Fruit fly (Drosophila melanogaster) whole organism, embryonic: ENCODE results near the gene Pak.
A peak's percentile ranks its signal among the peaks of the same experiment; 100 is the strongest.

Experiments used
- B-H1 ChIP-seq: fragments of 200-800 bp; sonication (Bioruptor generic); IDR thresholded peaks from 3 replicates; pipeline ENCODE4 v1.3.6; 2022; ENCODE audit warnings: missing biosample characterization, missing genetic modification characterization
- CG10147 ChIP-seq: fragments of 200-800 bp; sonication (Bioruptor generic); optimal IDR thresholded peaks from 2 replicates; lab custom pipeline; 2019; ENCODE audit warnings: missing biosample characterization, mild to moderate bottlenecking, missing genetic modification characterization, moderate library complexity
- CG1024 ChIP-seq: fragments of 200-800 bp; sonication (Bioruptor generic); IDR thresholded peaks from 2 replicates; pipeline ENCODE4 v1.3.6; 2022; ENCODE audit warnings: missing biosample characterization, missing genetic modification characterization
- CG11085 ChIP-seq: fragments of 200-800 bp; sonication (Bioruptor generic); IDR thresholded peaks from 2 replicates; pipeline ENCODE4 v1.3.6; 2022; ENCODE audit warnings: missing biosample characterization, missing genetic modification characterization
- CG11093 ChIP-seq: fragments of 200-800 bp; sonication (Bioruptor generic); IDR thresholded peaks from 3 replicates; pipeline ENCODE4 v1.3.6; 2022; ENCODE audit warnings: missing biosample characterization, missing genetic modification characterization
- CG12155 ChIP-seq: fragments of 200-800 bp; sonication (Bioruptor generic); optimal IDR thresholded peaks from 3 replicates; lab custom pipeline; 2016; ENCODE audit warnings: missing biosample characterization, missing genetic modification characterization
- CG13894 ChIP-seq: fragments of 200-800 bp; sonication (Bioruptor generic); optimal IDR thresholded peaks from 3 replicates; lab custom pipeline; 2018; ENCODE audit warnings: missing biosample characterization, mild to moderate bottlenecking, missing genetic modification characterization, moderate library complexity
- CG1602 ChIP-seq: fragments of 200-800 bp; sonication (Bioruptor generic); optimal IDR thresholded peaks from 3 replicates; lab custom pipeline; 2016; ENCODE audit warnings: missing biosample characterization, missing genetic modification characterization
- CG17328 ChIP-seq: fragments of 200-800 bp; sonication (Bioruptor generic); IDR thresholded peaks from 2 replicates; pipeline ENCODE4 v1.3.6; 2022; ENCODE audit warnings: missing biosample characterization, missing genetic modification characterization
- CG18476 ChIP-seq: fragments of 200-800 bp; sonication (Bioruptor generic); optimal IDR thresholded peaks from 2 replicates; lab custom pipeline; 2016; ENCODE audit warnings: missing biosample characterization, mild to moderate bottlenecking, missing genetic modification characterization
- CG2120 ChIP-seq: fragments of 200-800 bp; sonication (Bioruptor generic); optimal IDR thresholded peaks from 3 replicates; lab custom pipeline; 2016; ENCODE audit warnings: missing biosample characterization, missing genetic modification characterization
- CG2678 ChIP-seq: fragments of 200-800 bp; sonication (Bioruptor generic); optimal IDR thresholded peaks from 3 replicates; lab custom pipeline; 2019; ENCODE audit warnings: missing biosample characterization, mild to moderate bottlenecking, missing genetic modification characterization, moderate library complexity
- CG31441 ChIP-seq: fragments of 200-800 bp; sonication (Bioruptor generic); IDR thresholded peaks from 2 replicates; pipeline ENCODE4 v1.3.6; 2022; ENCODE audit warnings: missing biosample characterization, missing genetic modification characterization
- CG4424 ChIP-seq: fragments of 200-800 bp; sonication (Bioruptor generic); optimal IDR thresholded peaks from 3 replicates; lab custom pipeline; 2016; ENCODE audit warnings: missing biosample characterization, missing genetic modification characterization
- CG6765 ChIP-seq: fragments of 200-800 bp; sonication (Bioruptor generic); optimal IDR thresholded peaks from 3 replicates; lab custom pipeline; 2017; ENCODE audit warnings: missing biosample characterization, mild to moderate bottlenecking, missing genetic modification characterization
- CG7839 ChIP-seq: fragments of 200-800 bp; sonication (Bioruptor generic); optimal IDR thresholded peaks from 3 replicates; lab custom pipeline; 2018; ENCODE audit warnings: missing biosample characterization, mild to moderate bottlenecking, missing genetic modification characterization, moderate library complexity
- CG8478 ChIP-seq: fragments of >200 bp; optimal IDR thresholded peaks from 2 replicates; lab custom pipeline; 2018
- CG8944 ChIP-seq: fragments of 200-800 bp; sonication (Bioruptor generic); optimal IDR thresholded peaks from 3 replicates; lab custom pipeline; 2016; ENCODE audit warnings: missing biosample characterization, missing genetic modification characterization
- CG9727 ChIP-seq: fragments of 200-800 bp; sonication (Bioruptor generic); optimal IDR thresholded peaks from 3 replicates; lab custom pipeline; 2017; ENCODE audit warnings: missing biosample characterization, mild to moderate bottlenecking, missing genetic modification characterization
- D19A ChIP-seq: fragments of 200-800 bp; optimal IDR thresholded peaks from 3 replicates; lab custom pipeline; 2019; ENCODE audit warnings: missing biosample characterization, mild to moderate bottlenecking, missing genetic modification characterization, moderate library complexity
- Doc2 ChIP-seq: fragments of 200-800 bp; sonication (Bioruptor generic); IDR thresholded peaks from 2 replicates; pipeline ENCODE4 v1.3.6; 2022; ENCODE audit warnings: missing biosample characterization, missing genetic modification characterization
- Fer2 ChIP-seq: fragments of 200-800 bp; sonication (Bioruptor generic); optimal IDR thresholded peaks from 2 replicates; lab custom pipeline; 2018; ENCODE audit warnings: missing biosample characterization, mild to moderate bottlenecking, missing genetic modification characterization, moderate library complexity
- Fer3 ChIP-seq: fragments of 200-800 bp; sonication (Bioruptor generic); optimal IDR thresholded peaks from 2 replicates; lab custom pipeline; 2018; ENCODE audit warnings: missing biosample characterization, mild to moderate bottlenecking, missing genetic modification characterization, moderate library complexity
- Lim3 ChIP-seq: fragments of 200-800 bp; sonication (Bioruptor generic); IDR thresholded peaks from 2 replicates; pipeline ENCODE4 v1.3.6; 2022; ENCODE audit warnings: missing biosample characterization, missing genetic modification characterization
- Myb ChIP-seq: fragments of 200-800 bp; sonication (Bioruptor generic); optimal IDR thresholded peaks from 2 replicates; lab custom pipeline; 2016; ENCODE audit warnings: missing biosample characterization, missing genetic modification characterization
- NC2α ChIP-seq: fragments of 200-800 bp; sonication (Bioruptor generic); optimal IDR thresholded peaks from 2 replicates; lab custom pipeline; 2016; ENCODE audit warnings: missing biosample characterization, missing genetic modification characterization
- NFAT ChIP-seq: fragments of 200-800 bp; sonication (Bioruptor generic); IDR thresholded peaks from 2 replicates; pipeline ENCODE4 v1.3.6; 2022; ENCODE audit warnings: missing biosample characterization, missing genetic modification characterization
- Side ChIP-seq: fragments of 200-800 bp; sonication (Bioruptor generic); optimal IDR thresholded peaks from 2 replicates; lab custom pipeline; 2016; ENCODE audit warnings: missing biosample characterization, missing genetic modification characterization
- Sry-δ ChIP-seq: fragments of 200-800 bp; sonication (Bioruptor generic); optimal IDR thresholded peaks from 2 replicates; lab custom pipeline; 2016; ENCODE audit warnings: missing biosample characterization, missing genetic modification characterization
- Xbp1 ChIP-seq: fragments of 200-800 bp; sonication (Bioruptor generic); optimal IDR thresholded peaks from 3 replicates; lab custom pipeline; 2016; ENCODE audit warnings: missing biosample characterization, mild to moderate bottlenecking, missing genetic modification characterization
- YL-1 ChIP-seq: fragments of 200-800 bp; sonication (Bioruptor generic); optimal IDR thresholded peaks from 3 replicates; lab custom pipeline; 2017; ENCODE audit warnings: missing biosample characterization, mild to moderate bottlenecking, missing genetic modification characterization
- cato ChIP-seq: fragments of 200-800 bp; sonication (Bioruptor generic); optimal IDR thresholded peaks from 2 replicates; lab custom pipeline; 2016; ENCODE audit warnings: missing biosample characterization, missing genetic modification characterization, borderline replicate concordance
- caup ChIP-seq: fragments of 200-800 bp; sonication (Bioruptor generic); optimal IDR thresholded peaks from 3 replicates; lab custom pipeline; 2017; ENCODE audit warnings: missing biosample characterization, mild to moderate bottlenecking, missing genetic modification characterization, moderate library complexity; ENCODE audit not compliant: severe bottlenecking
- cg ChIP-seq: fragments of 200-800 bp; sonication (Bioruptor generic); optimal IDR thresholded peaks from 3 replicates; lab custom pipeline; 2019; ENCODE audit warnings: missing biosample characterization, mild to moderate bottlenecking, missing genetic modification characterization, moderate library complexity
- crol ChIP-seq: fragments of 200-800 bp; sonication (Bioruptor generic); IDR thresholded peaks from 2 replicates; pipeline ENCODE4 v1.3.6; 2022; ENCODE audit warnings: missing biosample characterization, missing genetic modification characterization
- dan ChIP-seq: fragments of 200-800 bp; sonication (Bioruptor generic); IDR thresholded peaks from 2 replicates; pipeline ENCODE4 v1.3.6; 2022; ENCODE audit warnings: missing biosample characterization, missing genetic modification characterization
- dmrt99B ChIP-seq: fragments of 200-800 bp; sonication (Bioruptor generic); optimal IDR thresholded peaks from 2 replicates; lab custom pipeline; 2018; ENCODE audit warnings: missing biosample characterization, mild to moderate bottlenecking, missing genetic modification characterization, moderate library complexity
- dpn ChIP-seq, 2 experiments: fragments of 200-800 bp; sonication (Bioruptor generic); optimal IDR thresholded peaks; 3 replicates each; lab custom pipeline; 2016; ENCODE audit warnings: missing biosample characterization in 2 of 2, missing genetic modification characterization in 2 of 2
- exex ChIP-seq: fragments of 200-800 bp; sonication (Bioruptor generic); optimal IDR thresholded peaks from 4 replicates; lab custom pipeline; 2018; ENCODE audit warnings: missing biosample characterization, mild to moderate bottlenecking, missing genetic modification characterization, moderate library complexity
- ind ChIP-seq: fragments of 200-800 bp; sonication (Bioruptor generic); optimal IDR thresholded peaks from 3 replicates; lab custom pipeline; 2016; ENCODE audit warnings: missing biosample characterization, missing genetic modification characterization
- jumu ChIP-seq: fragments of 200-800 bp; sonication (Bioruptor generic); optimal IDR thresholded peaks from 3 replicates; lab custom pipeline; 2016; ENCODE audit warnings: missing biosample characterization, missing genetic modification characterization
- kni ChIP-seq: fragments of 200-800 bp; sonication (Bioruptor generic); optimal IDR thresholded peaks from 3 replicates; lab custom pipeline; 2017; ENCODE audit warnings: mild to moderate bottlenecking, missing biosample characterization, missing genetic modification reagents, missing genetic modification characterization
- luna ChIP-seq: fragments of 200-800 bp; sonication (Bioruptor generic); optimal IDR thresholded peaks from 2 replicates; lab custom pipeline; 2016; ENCODE audit warnings: missing biosample characterization, missing genetic modification characterization
- onecut ChIP-seq: fragments of 200-800 bp; sonication (Bioruptor generic); IDR thresholded peaks from 2 replicates; pipeline ENCODE4 v1.3.6; 2022; ENCODE audit warnings: missing biosample characterization, missing genetic modification characterization
- scrt ChIP-seq: fragments of 200-800 bp; sonication (Bioruptor generic); optimal IDR thresholded peaks from 2 replicates; lab custom pipeline; 2018; ENCODE audit warnings: missing biosample characterization, mild to moderate bottlenecking, missing genetic modification characterization, moderate library complexity
- stc ChIP-seq: fragments of 200-800 bp; sonication (Bioruptor generic); IDR thresholded peaks from 2 replicates; pipeline ENCODE4 v1.3.6; 2022; ENCODE audit warnings: missing biosample characterization, missing genetic modification characterization
- tin ChIP-seq: fragments of 200-800 bp; sonication (Bioruptor generic); optimal IDR thresholded peaks from 3 replicates; lab custom pipeline; 2016; ENCODE audit warnings: missing biosample characterization, missing genetic modification characterization
- trem ChIP-seq: fragments of 200-800 bp; optimal IDR thresholded peaks from 3 replicates; lab custom pipeline; 2019; ENCODE audit warnings: missing biosample characterization, mild to moderate bottlenecking, missing genetic modification characterization, moderate library complexity
- tup ChIP-seq: fragments of 200-800 bp; sonication (Bioruptor generic); optimal IDR thresholded peaks from 2 replicates; lab custom pipeline; 2016; ENCODE audit warnings: missing biosample characterization, mild to moderate bottlenecking, missing genetic modification characterization, moderate library complexity
- zfh2 ChIP-seq: fragments of 200-800 bp; sonication (Bioruptor generic); optimal IDR thresholded peaks from 2 replicates; lab custom pipeline; 2016; ENCODE audit warnings: missing biosample characterization, missing genetic modification characterization

The Pak gene

DNA sequence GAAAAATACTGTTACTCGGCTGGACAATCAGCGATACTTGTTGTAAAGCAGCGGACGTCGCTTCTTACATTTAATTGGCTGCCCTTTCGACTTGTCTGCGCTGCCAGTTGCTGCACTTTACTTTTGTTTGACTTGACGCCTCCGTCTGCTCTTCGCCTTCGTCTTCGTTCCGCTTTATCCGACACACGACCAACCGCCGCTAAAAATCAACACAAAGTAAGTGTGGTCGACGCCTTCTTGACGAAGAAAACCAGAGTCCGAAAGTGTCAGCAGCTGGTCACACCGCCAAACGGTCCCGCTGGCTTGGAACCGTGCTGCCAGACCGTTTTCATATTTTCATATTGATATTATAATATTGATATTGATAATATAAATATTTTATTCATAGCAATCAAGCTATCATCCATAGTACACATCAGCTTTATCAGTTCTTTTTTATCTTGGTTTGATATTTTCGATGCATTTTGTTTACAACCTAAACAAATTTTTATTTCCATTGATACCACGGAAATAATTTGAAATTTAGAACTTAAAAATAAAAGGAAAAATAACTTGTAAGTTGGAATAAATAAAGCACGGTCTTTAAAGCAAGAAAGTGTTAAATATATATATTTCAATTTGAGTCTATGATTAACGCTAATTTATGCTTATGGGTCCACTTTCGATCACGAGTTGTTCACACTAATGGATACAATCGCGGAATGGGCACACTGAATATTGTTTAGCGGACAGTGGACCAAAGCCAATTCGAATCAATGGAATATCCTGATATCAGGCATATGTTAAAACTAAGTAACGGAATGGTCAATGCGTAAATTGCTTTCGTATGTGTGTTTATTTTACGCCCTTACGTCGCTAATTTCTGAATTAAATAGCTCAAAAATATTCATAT, 55.2 kb downstream of the Pak start, which contains the start of gene Dmtn (continued):
- TF ChIP-seq caup (peak; percentile 30), CG11085 (GFP tag; lab: Robert Waterston, UW) (no peak), CG12155 (peak; percentile 33), dan (GFP tag; lab: Robert Waterston, UW) (no peak), Doc2 (GFP tag; lab: Robert Waterston, UW) (no peak), tup (GFP tag; lab: Kevin White, UChicago) (no peak), scrt (GFP tag; lab: Kevin White, UChicago) (peak; percentile 35), Lim3 (GFP tag; lab: Robert Waterston, UW) (no peak), Myb (GFP tag; lab: Kevin White, UChicago) (peak; percentile 37), CG10147 (GFP tag; lab: Kevin White, UChicago) (peak; percentile 38), CG9727 (GFP tag; lab: Kevin White, UChicago) (peak; percentile 51), Xbp1 (GFP tag; lab: Kevin White, UChicago) (peak; percentile 13), zfh2 (GFP tag; lab: Kevin White, UChicago) (peak; percentile 17), CG18476 (GFP tag; lab: Kevin White, UChicago) (no peak), Fer2 (peak; percentile 9), luna (GFP tag; lab: Kevin White, UChicago) (no peak), exex (no peak), kni (GFP tag; lab: Kevin White, UChicago) (peak; percentile 60), CG2678 (tag; lab: Kevin White, UChicago) (peak; percentile 22), CG13894 (peak; percentile 44), crol (GFP tag; lab: Robert Waterston, UW) (no peak), cato (GFP tag; lab: Kevin White, UChicago) (peak; percentile 18), Fer3 (tag; lab: Kevin White, UChicago) (no peak), CG6765 (GFP tag; lab: Kevin White, UChicago) (no peak), trem (tag; lab: Kevin White, UChicago) (peak; percentile 34), CG7839 (tag; lab: Kevin White, UChicago) (peak; percentile 27), CG8944 (GFP tag; lab: Kevin White, UChicago) (no peak), Side (GFP tag; lab: Kevin White, UChicago) (no peak), CG31441 (no peak), CG11093 (GFP tag; lab: Robert Waterston, UW) (no peak), CG1024 (GFP tag; lab: Robert Waterston, UW) (no peak), CG8478 (no peak), dpn (GFP tag; optimal IDR thresholded peaks at IDR 0.05; lab: Kevin White, UChicago) (peak in 1 of 2 experiments; percentile 20), D19A (tag; lab: Kevin White, UChicago) (no peak), YL-1 (GFP tag; lab: Kevin White, UChicago) (peak; percentile 59), CG1602 (GFP tag; lab: Kevin White, UChicago) (peak; percentile 23), ind (no peak), stc (no peak), onecut (peak; percentile 51), CG17328 (GFP tag; lab: Robert Waterston, UW) (no peak), dmrt99B (tag; lab: Kevin White, UChicago) (peak; percentile 5), jumu (GFP tag; lab: Kevin White, UChicago) (no peak), CG4424 (peak; percentile 38), B-H1 (GFP tag; lab: Robert Waterston, UW) (no peak), cg (peak; percentile 62), tin (GFP tag; lab: Kevin White, UChicago) (no peak), NC2α (peak; percentile 24), NFAT (GFP tag; lab: Robert Waterston, UW) (no peak), Sry-δ (GFP tag; lab: Kevin White, UChicago) (no peak), CG2120 (GFP tag; lab: Kevin White, UChicago) (peak; percentile 32)
